Worm (Caenorhabditis elegans) whole organism, L4 larva: ENCODE measurements around the gene F22E5.1.
"Not testable (repeated sequence)": the region's sequence is repeated elsewhere in the genome, so short reads cannot be mapped to it uniquely, and the experiment has no call there.

ENCODE experiments used
- ZK546.5 ChIP-seq, 2 experiments: sonication (generic microtip); optimal IDR thresholded peaks; 2 replicates each; lab custom pipeline; 2017; ENCODE audit warnings: missing biosample characterization in 2 of 2, missing genetic modification characterization in 2 of 2
- ceh-44 ChIP-seq: fragments of 200-800 bp; sonication (Bioruptor generic); IDR thresholded peaks from 2 replicates; pipeline ENCODE4 v1.3.6; 2022; ENCODE audit warnings: missing genetic modification reagents, missing genetic modification characterization, missing compliant biosample characterization
- duxl-1 ChIP-seq: sonication (generic microtip); optimal IDR thresholded peaks from 2 replicates; lab custom pipeline; 2016; ENCODE audit warnings: mild to moderate bottlenecking, missing genetic modification characterization, moderate library complexity, missing compliant biosample characterization; ENCODE audit not compliant: poor library complexity
- fos-1 ChIP-seq: fragments of 150-350 bp; optimal IDR thresholded peaks from 2 replicates; lab custom pipeline; 2014; ENCODE audit warnings: missing biosample characterization, missing genetic modification characterization
- jun-1 ChIP-seq: fragments of 150-350 bp; optimal IDR thresholded peaks from 2 replicates; lab custom pipeline; 2014; ENCODE audit warnings: missing biosample characterization, missing genetic modification reagents, missing genetic modification characterization
- lin-39 ChIP-seq: fragments of 150-350 bp; optimal IDR thresholded peaks from 2 replicates; lab custom pipeline; 2014; ENCODE audit warnings: missing biosample characterization, missing genetic modification reagents, missing genetic modification characterization
- mdl-1 ChIP-seq, 2 experiments: fragments of 150-350 bp in 1 of 2; sonication (generic microtip) in 1 of 2; optimal IDR thresholded peaks; 2 replicates each; lab custom pipeline; 2014 to 2017; ENCODE audit warnings: missing biosample characterization in 2 of 2, missing genetic modification characterization in 2 of 2
- nhr-25 ChIP-seq: sonication (generic microtip); optimal IDR thresholded peaks from 2 replicates; lab custom pipeline; 2017; ENCODE audit warnings: missing genetic modification characterization, mild to moderate bottlenecking, missing compliant biosample characterization, antibody characterized with exemption, moderate library complexity, borderline replicate concordance; ENCODE audit not compliant: insufficient read depth
- pha-4 ChIP-seq, 2 experiments: fragments of 150-350 bp in 1 of 2; fragments of 200-800 bp in 1 of 2; sonication (Bioruptor generic) in 1 of 2; IDR thresholded peaks in 1 of 2; optimal IDR thresholded peaks in 1 of 2; 2 replicates each; pipeline versions ENCODE4 v1.3.6 to Lab custom; 2014 to 2022; ENCODE audit warnings: missing genetic modification characterization in 2 of 2, missing genetic modification reagents in 2 of 2, missing biosample characterization in 1 of 2, missing compliant biosample characterization in 1 of 2
- pqm-1 ChIP-seq: sonication (generic microtip); optimal IDR thresholded peaks from 2 replicates; lab custom pipeline; 2017; ENCODE audit warnings: missing biosample characterization, missing genetic modification characterization
- skn-1 ChIP-seq: fragments of 150-350 bp; optimal IDR thresholded peaks from 2 replicates; lab custom pipeline; 2014; ENCODE audit warnings: missing biosample characterization, missing genetic modification characterization

DNA sequence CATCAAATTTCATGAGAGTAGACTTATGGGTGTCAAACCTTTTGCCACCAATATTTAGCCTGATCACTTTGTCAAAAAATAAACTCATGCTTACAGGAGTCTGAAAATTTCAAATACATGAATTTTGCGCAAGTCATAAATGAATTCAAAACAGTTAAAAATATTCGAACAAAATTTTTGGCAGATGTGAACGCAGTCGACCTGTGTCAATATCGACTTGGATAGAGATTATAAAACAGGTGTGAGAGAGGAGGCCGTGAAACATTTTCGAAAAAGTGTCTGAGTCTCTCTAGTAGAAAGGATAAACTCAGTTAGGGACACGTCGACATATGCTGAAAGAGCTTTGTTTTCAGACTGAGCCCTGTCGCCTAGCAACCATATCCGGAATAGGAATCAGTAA lies 26.8 kb upstream of the F22E5.1 start, which contains the start of gene F22E5.12:
- not testable (repeated sequence) for TF ChIP-seq pqm-1 (tag; lab: Kevin White, UChicago); duxl-1 (tag; lab: Kevin White, UChicago); fos-1 (tag; lab: Kevin White, UChicago); lin-39 (tag; lab: Kevin White, UChicago); skn-1 (tag; lab: Kevin White, UChicago); mdl-1 (tag; optimal IDR thresholded peaks at IDR 0.05; lab: Kevin White, UChicago); nhr-25; jun-1; ZK546.5 (tag; optimal IDR thresholded peaks at IDR 0.05; lab: Kevin White, UChicago); pha-4 (GFP tag; IDR thresholded peaks at IDR 0.05; lab: Robert Waterston, UW); pha-4 (tag; optimal IDR thresholded peaks at IDR 0.05; lab: Kevin White, UChicago); ceh-44 (GFP tag; lab: Robert Waterston, UW)
